Fruit fly (Drosophila melanogaster): Measurements from ENCODE around the gene CG33253.

Gene CG33253

dm6 chrX:19167586-19168403, 15.4 kb upstream of the CG33253 start (continued):
- TF ChIP-seq dmrt11E (tag; optimal IDR thresholded peaks at IDR 0.05) (no peak), MESR4 (GFP tag; optimal IDR thresholded peaks at IDR 0.05) (no peak), kni (GFP tag; optimal IDR thresholded peaks at IDR 0.05) (peak; percentile 23), tgo (GFP tag; IDR thresholded peaks at IDR 0.05) (0 out of 3 replicates have a peak, but pooled peaks have one; percentile 13), dysf (GFP tag; IDR thresholded peaks at IDR 0.05) (peak; percentile 34; the same call in 1 of the 3 replicates), Nf-YB (GFP tag; optimal IDR thresholded peaks at IDR 0.05) (no peak), CG2199 (GFP tag; IDR thresholded peaks at IDR 0.05) (no peak), jigr1 (GFP tag; IDR thresholded peaks at IDR 0.05) (no peak), caup (GFP tag; optimal IDR thresholded peaks at IDR 0.05; ENCODE audit: severe bottlenecking) (no peak), Dek (tag; optimal IDR thresholded peaks at IDR 0.05) (no peak), Vsx1 (GFP tag; optimal IDR thresholded peaks at IDR 0.05) (no peak), CG10209 (GFP tag; optimal IDR thresholded peaks at IDR 0.05) (no peak), sqz (GFP tag; optimal IDR thresholded peaks at IDR 0.05) (no peak), CG18262 (tag; optimal IDR thresholded peaks at IDR 0.05) (no peak), CG4854 (GFP tag; optimal IDR thresholded peaks at IDR 0.05) (no peak), HmgZ (tag; optimal IDR thresholded peaks at IDR 0.05) (peak; percentile 37), btn (GFP tag; optimal IDR thresholded peaks at IDR 0.05) (no peak), Lpt (GFP tag; optimal IDR thresholded peaks at IDR 0.05) (no peak), ac (GFP tag; optimal IDR thresholded peaks at IDR 0.05) (no peak), abd-A (tag; optimal IDR thresholded peaks at IDR 0.05) (peak; percentile 77), chn (GFP tag; optimal IDR thresholded peaks at IDR 0.05) (no peak), disco-r (GFP tag; optimal IDR thresholded peaks at IDR 0.05) (no peak), gcm (GFP tag; optimal IDR thresholded peaks at IDR 0.05) (no peak), CG18619 (GFP tag; optimal IDR thresholded peaks at IDR 0.05) (no peak), nerfin-1 (tag; optimal IDR thresholded peaks at IDR 0.05) (no peak), ERR (GFP tag; optimal IDR thresholded peaks at IDR 0.05) (no peak), D19B (GFP tag; optimal IDR thresholded peaks at IDR 0.05) (peak; percentile 51), NK7.1 (GFP tag; optimal IDR thresholded peaks at IDR 0.05) (no peak), nom (GFP tag; optimal IDR thresholded peaks at IDR 0.05) (no peak), CG9876 (GFP tag; optimal IDR thresholded peaks at IDR 0.05) (no peak), CG13296 (GFP tag; optimal IDR thresholded peaks at IDR 0.05) (no peak), PHDP (tag; optimal IDR thresholded peaks at IDR 0.05) (no peak), B-H2 (GFP tag; optimal IDR thresholded peaks at IDR 0.05) (no peak), lov (optimal IDR thresholded peaks at IDR 0.05) (no peak), lov (GFP tag; IDR thresholded peaks at IDR 0.05) (0 out of 3 replicates have a peak, but pooled peaks have one; percentile 46), CG13775 (GFP tag; optimal IDR thresholded peaks at IDR 0.05) (no peak), Dad (GFP tag; optimal IDR thresholded peaks at IDR 0.05) (no peak), zfh2 (GFP tag; optimal IDR thresholded peaks at IDR 0.05) (no peak), exex (tag; optimal IDR thresholded peaks at IDR 0.05) (peak; percentile 44), pita (GFP tag; optimal IDR thresholded peaks at IDR 0.05) (no peak), bsh (GFP tag; optimal IDR thresholded peaks at IDR 0.05) (no peak), CG9932 (GFP tag; IDR thresholded peaks at IDR 0.05) (peak; percentile 45), Awh (GFP tag; IDR thresholded peaks at IDR 0.05) (no peak), CG34224 (GFP tag; IDR thresholded peaks at IDR 0.05; ENCODE audit: partially characterized antibody) (no peak), hb (GFP tag; IDR thresholded peaks at IDR 0.05; ENCODE audit: partially characterized antibody) (no peak), jumu (GFP tag; optimal IDR thresholded peaks at IDR 0.05) (no peak), dpn (GFP tag; optimal IDR thresholded peaks at IDR 0.05) (no peak), CG30431 (GFP tag; optimal IDR thresholded peaks at IDR 0.05) (no peak), CTCF (GFP tag; optimal IDR thresholded peaks at IDR 0.05) (no peak)

Data from whole organism, embryonic.